Fruit fly (Drosophila melanogaster): ENCODE measurements around the gene CG12065.
A peak's percentile ranks its signal among the peaks of the same experiment; 100 is the strongest.

Gene CG12065

DNA sequence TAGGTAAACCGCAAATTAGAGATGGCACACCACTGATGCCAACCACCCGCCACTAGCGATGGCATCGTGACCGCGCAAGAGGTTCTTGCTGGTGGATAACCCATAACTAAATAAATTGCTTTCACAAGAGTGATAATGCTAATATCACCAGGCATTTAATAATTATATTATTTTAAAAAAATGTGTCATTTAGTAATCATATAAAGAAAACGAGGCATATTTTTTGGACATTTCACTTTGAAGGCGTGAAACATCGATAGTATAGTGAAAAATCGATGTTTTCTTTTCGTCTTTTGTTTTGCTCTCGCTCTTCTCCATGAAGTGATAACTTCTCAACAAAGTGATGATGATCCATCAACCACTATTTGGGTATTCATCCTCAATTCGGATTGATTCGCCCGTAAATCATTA, 15.3 kb upstream of the CG12065 start, which contains the start of gene IntS4 (continued):
- TF ChIP-seq fd64A (GFP tag; optimal IDR thresholded peaks at IDR 0.05) = no peak
- TF ChIP-seq CG34376 (GFP tag; optimal IDR thresholded peaks at IDR 0.05) = peak; percentile 29
- TF ChIP-seq eyg (GFP tag; optimal IDR thresholded peaks at IDR 0.05) = no peak
- TF ChIP-seq zen (tag; optimal IDR thresholded peaks at IDR 0.05) = peak; percentile 63
- peak; percentile 22 for TF ChIP-seq Camta (GFP tag; optimal IDR thresholded peaks at IDR 0.05)
- TF ChIP-seq CG14667 (GFP tag; IDR thresholded peaks at IDR 0.05) = no peak; the same call in 1 of the 2 replicates
- peak; percentile 26 for TF ChIP-seq CG12104 (GFP tag; optimal IDR thresholded peaks at IDR 0.05)
- TF ChIP-seq al (GFP tag; IDR thresholded peaks at IDR 0.05) = peak; percentile 47
- TF ChIP-seq tup (GFP tag; optimal IDR thresholded peaks at IDR 0.05) = peak; percentile 25
- peak; percentile 63 for TF ChIP-seq NFAT (GFP tag; IDR thresholded peaks at IDR 0.05)
- TF ChIP-seq Six4 (GFP tag; optimal IDR thresholded peaks at IDR 0.05) = peak; percentile 20
- no peak for TF ChIP-seq D (optimal IDR thresholded peaks at IDR 0.05)
- TF ChIP-seq D (GFP tag; optimal IDR thresholded peaks at IDR 0.05) = peak; percentile 14
- peak; percentile 55 for TF ChIP-seq Fer3 (tag; optimal IDR thresholded peaks at IDR 0.05)
- peak; percentile 88 for TF ChIP-seq amos (GFP tag; IDR thresholded peaks at IDR 0.05; ENCODE audit: partially characterized antibody)
- TF ChIP-seq CG3281 (GFP tag; optimal IDR thresholded peaks at IDR 0.05) = peak; percentile 58
- TF ChIP-seq CG1233 (GFP tag; optimal IDR thresholded peaks at IDR 0.05) = no peak
- TF ChIP-seq CG17186 (GFP tag; optimal IDR thresholded peaks at IDR 0.05) = peak; percentile 67
- TF ChIP-seq CG5180 (GFP tag; optimal IDR thresholded peaks at IDR 0.05) = no peak
- TF ChIP-seq CG6813 (GFP tag; optimal IDR thresholded peaks at IDR 0.05) = no peak
- TF ChIP-seq CoRest (tag; optimal IDR thresholded peaks at IDR 0.05) = peak; percentile 78
- peak; percentile 96 for TF ChIP-seq knrl (GFP tag; IDR thresholded peaks at IDR 0.05; ENCODE audit: partially characterized antibody)
- peak; percentile 45 for TF ChIP-seq dmrt11E (tag; optimal IDR thresholded peaks at IDR 0.05)
- TF ChIP-seq CG11247 (GFP tag; IDR thresholded peaks at IDR 0.05) = 0 out of 2 replicates have a peak, but pooled peaks have one; percentile 52
- TF ChIP-seq schlank (tag; optimal IDR thresholded peaks at IDR 0.05) = no peak
- TF ChIP-seq CG3995 (GFP tag; optimal IDR thresholded peaks at IDR 0.05) = peak; percentile 66
- no peak for TF ChIP-seq CG8281 (tag; optimal IDR thresholded peaks at IDR 0.05)
- TF ChIP-seq MESR4 (GFP tag; optimal IDR thresholded peaks at IDR 0.05) = no peak
- TF ChIP-seq stwl (tag; optimal IDR thresholded peaks at IDR 0.05) = peak; percentile 34
- TF ChIP-seq Optix (GFP tag; IDR thresholded peaks at IDR 0.05) = no peak
- peak; percentile 49 for TF ChIP-seq chn (GFP tag; optimal IDR thresholded peaks at IDR 0.05)
- TF ChIP-seq sens-2 (GFP tag; IDR thresholded peaks at IDR 0.05) = no peak
- TF ChIP-seq Bgb (GFP tag; IDR thresholded peaks at IDR 0.05; ENCODE audit: partially characterized antibody) = peak; percentile 90
- peak; percentile 51; the same call in 1 of the 3 replicates for TF ChIP-seq ase (GFP tag; IDR thresholded peaks at IDR 0.05)
- peak; percentile 97 for TF ChIP-seq CG13287 (GFP tag; IDR thresholded peaks at IDR 0.05; ENCODE audit: partially characterized antibody)
- no peak for TF ChIP-seq ci (GFP tag; IDR thresholded peaks at IDR 0.05)
- TF ChIP-seq CG7745 (tag; optimal IDR thresholded peaks at IDR 0.05) = no peak
- peak; percentile 50; the same call in 1 of the 3 replicates for TF ChIP-seq zfh1 (GFP tag; IDR thresholded peaks at IDR 0.05)
- no peak for TF ChIP-seq CG15073 (GFP tag; optimal IDR thresholded peaks at IDR 0.05)
- peak; percentile 89 for TF ChIP-seq CG14860 (GFP tag; IDR thresholded peaks at IDR 0.05; ENCODE audit: partially characterized antibody)
- TF ChIP-seq nom (GFP tag; optimal IDR thresholded peaks at IDR 0.05) = peak; percentile 21
- no peak for TF ChIP-seq Hr39 (optimal IDR thresholded peaks at IDR 0.05)
- TF ChIP-seq Gsc (GFP tag; IDR thresholded peaks at IDR 0.05) = no peak
- no peak for TF ChIP-seq B-H1 (GFP tag; IDR thresholded peaks at IDR 0.05)
- no peak for TF ChIP-seq jing (GFP tag; optimal IDR thresholded peaks at IDR 0.05)
- TF ChIP-seq CG7963 (GFP tag; IDR thresholded peaks at IDR 0.05; ENCODE audit: partially characterized antibody) = peak; percentile 77
- TF ChIP-seq CG7271 (tag; optimal IDR thresholded peaks at IDR 0.05) = peak; percentile 26
- no peak for TF ChIP-seq Jarid2 (GFP tag; optimal IDR thresholded peaks at IDR 0.05)
- peak in 1 of 2 experiments; percentile 31 for TF ChIP-seq insv (GFP tag; optimal IDR thresholded peaks at IDR 0.05)
- peak; percentile 23 for TF ChIP-seq Nf-YB (GFP tag; optimal IDR thresholded peaks at IDR 0.05)

Data from whole organism, embryonic.